Fruit fly (Drosophila melanogaster): ENCODE data around the gene knk.

DNA sequence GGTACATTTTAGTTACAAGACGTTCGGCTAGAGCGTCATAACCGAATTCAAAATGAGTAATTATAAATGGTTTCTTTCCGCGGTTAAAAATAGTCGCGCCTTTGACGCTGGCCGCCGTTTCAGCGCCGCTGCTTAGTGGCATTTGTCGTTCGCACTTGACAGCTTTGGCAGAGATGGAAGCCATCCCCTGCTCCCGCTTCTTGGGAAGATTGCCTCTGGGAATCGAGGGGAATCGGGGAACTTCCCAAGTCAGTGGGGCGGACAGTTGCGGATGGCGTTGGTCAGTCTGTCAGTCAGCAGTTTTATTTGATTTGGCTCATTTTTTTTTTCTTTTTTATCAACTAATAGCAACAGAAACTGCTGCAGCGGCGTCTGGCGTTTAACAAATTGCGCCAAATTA lies 18.7 kb downstream of the knk start:
- TF ChIP-seq psq (optimal IDR thresholded peaks at IDR 0.05) (no peak), pan (optimal IDR thresholded peaks at IDR 0.05) (no peak), usp (GFP tag; optimal IDR thresholded peaks at IDR 0.05) (no peak)

Measured in whole organism.